Worm (Caenorhabditis elegans) whole organism, late embryonic: Measurements from ENCODE around the gene sel-8.

Source experiments
- ama-1 ChIP-seq: fragments of 150-350 bp; optimal IDR thresholded peaks from 2 replicates; lab custom pipeline; 2014
- ceh-9 ChIP-seq: sonication (generic microtip); optimal IDR thresholded peaks from 2 replicates; lab custom pipeline; 2016; ENCODE audit warnings: mild to moderate bottlenecking, missing genetic modification characterization, inconsistent platforms, missing compliant biosample characterization
- dve-1 ChIP-seq: sonication (generic microtip); optimal IDR thresholded peaks from 2 replicates; lab custom pipeline; 2017; ENCODE audit warnings: antibody characterized with exemption, mild to moderate bottlenecking, missing genetic modification characterization, missing compliant biosample characterization
- fkh-6 ChIP-seq: sonication (generic microtip); optimal IDR thresholded peaks from 2 replicates; lab custom pipeline; 2016; ENCODE audit warnings: missing genetic modification characterization, missing compliant biosample characterization
- hlh-8 ChIP-seq: sonication (generic microtip); optimal IDR thresholded peaks from 2 replicates; lab custom pipeline; 2016; ENCODE audit warnings: missing genotype, missing genetic modification characterization, missing compliant biosample characterization
- lin-11 ChIP-seq: fragments of 200-800 bp; sonication (Bioruptor generic); optimal IDR thresholded peaks from 2 replicates; lab custom pipeline; 2018; ENCODE audit warnings: mild to moderate bottlenecking, missing genetic modification characterization, missing compliant biosample characterization
- madf-2 ChIP-seq: sonication (generic microtip); optimal IDR thresholded peaks from 2 replicates; lab custom pipeline; 2017; ENCODE audit warnings: missing genetic modification characterization, missing compliant biosample characterization
- nhr-11 ChIP-seq: fragments of 150-350 bp; optimal IDR thresholded peaks from 2 replicates; lab custom pipeline; 2014; ENCODE audit warnings: missing biosample characterization, missing genetic modification characterization
- pat-9 ChIP-seq: fragments of 200-800 bp; sonication (Bioruptor generic); optimal IDR thresholded peaks from 2 replicates; lab custom pipeline; 2018; ENCODE audit warnings: mild to moderate bottlenecking, missing genetic modification characterization, moderate library complexity, missing compliant biosample characterization
- sox-4 ChIP-seq: sonication (generic microtip); optimal IDR thresholded peaks from 2 replicates; lab custom pipeline; 2017; ENCODE audit warnings: mild to moderate bottlenecking, missing genetic modification characterization, inconsistent platforms, missing compliant biosample characterization
- tbx-7 ChIP-seq: sonication (generic microtip); optimal IDR thresholded peaks from 2 replicates; lab custom pipeline; 2016; ENCODE audit warnings: missing genotype, missing genetic modification characterization, missing compliant biosample characterization
- unc-55 ChIP-seq: sonication (generic microtip); optimal IDR thresholded peaks from 2 replicates; lab custom pipeline; 2017; ENCODE audit warnings: missing biosample characterization, missing genetic modification reagents, missing genetic modification characterization
- unc-86 ChIP-seq: sonication (generic microtip); optimal IDR thresholded peaks from 2 replicates; lab custom pipeline; 2016; ENCODE audit warnings: missing genetic modification characterization, missing compliant biosample characterization

ce11 chrIII:3649305-3649704 lies 22.4 kb upstream of the sel-8 start:
- TF ChIP-seq lin-11 (tag; lab: Kevin White, UChicago) (no peak), dve-1 (tag; lab: Kevin White, UChicago) (no peak), madf-2 (no peak), tbx-7 (tag; lab: Kevin White, UChicago) (no peak), ama-1 (no peak), sox-4 (tag; lab: Kevin White, UChicago) (no peak), fkh-6 (tag; lab: Kevin White, UChicago) (no peak), nhr-11 (tag; lab: Kevin White, UChicago) (no peak), pat-9 (no peak), unc-86 (tag; lab: Kevin White, UChicago) (no peak), ceh-9 (tag; lab: Kevin White, UChicago) (no peak), unc-55 (no peak), hlh-8 (tag; lab: Kevin White, UChicago) (no peak)
